Worm (Caenorhabditis elegans): ENCODE results near the gene T22G5.3.

Gene T22G5.3

ce11 chrV:13880607-13881006, at the start of gene T22G5.3:
T22G5.3 (plus strand) TSS chrV:13880907.
- TF ChIP-seq skn-1 (tag; optimal IDR thresholded peaks at IDR 0.05): no peak

- no peak for TF ChIP-seq ceh-82 (tag; optimal IDR thresholded peaks at IDR 0.05)
- TF ChIP-seq snpc-4 (tag; optimal IDR thresholded peaks at IDR 0.05): no peak
- TF ChIP-seq nhr-129 (tag; optimal IDR thresholded peaks at IDR 0.05): no peak
- no peak for TF ChIP-seq elt-1 (tag; optimal IDR thresholded peaks at IDR 0.05)
- no peak for TF ChIP-seq R02D3.7 (tag; optimal IDR thresholded peaks at IDR 0.05)
- TF ChIP-seq unc-62 (GFP tag; optimal IDR thresholded peaks at IDR 0.05): no peak
- TF ChIP-seq nhr-11 (tag; optimal IDR thresholded peaks at IDR 0.05): no peak
- no peak for TF ChIP-seq ZK546.5 (tag; optimal IDR thresholded peaks at IDR 0.05)
- TF ChIP-seq ztf-4 (tag; optimal IDR thresholded peaks at IDR 0.05): no peak
- no peak for TF ChIP-seq nhr-6 (tag; optimal IDR thresholded peaks at IDR 0.05)
- TF ChIP-seq peb-1 (tag; optimal IDR thresholded peaks at IDR 0.05): no peak
- no peak for TF ChIP-seq lin-13 (GFP tag; optimal IDR thresholded peaks at IDR 0.05)
- TF ChIP-seq Y55F3AM.14 (GFP tag; optimal IDR thresholded peaks at IDR 0.05): no peak
- no peak for TF ChIP-seq nhr-23 (tag; optimal IDR thresholded peaks at IDR 0.05)
- no peak for TF ChIP-seq sem-4 (tag; optimal IDR thresholded peaks at IDR 0.05)
- no peak for TF ChIP-seq nhr-237 (tag; optimal IDR thresholded peaks at IDR 0.05)
- TF ChIP-seq lin-11 (tag; optimal IDR thresholded peaks at IDR 0.05): no peak
- TF ChIP-seq lin-39 (tag; optimal IDR thresholded peaks at IDR 0.05): no peak
Measured at ce11 chrV:13833951-13834350, 46.8 kb upstream of the T22G5.3 start, which contains the start of gene srx-129. srx-129 (plus strand) TSS chrV:13834251.

- TF ChIP-seq nhr-25 (tag; optimal IDR thresholded peaks at IDR 0.05) (no peak), fos-1 (tag; optimal IDR thresholded peaks at IDR 0.05) (no peak)
Measured at ce11 chrV:13837173-13837572, 43.5 kb upstream of the T22G5.3 start, which contains the start of gene srx-128. srx-128 (plus strand) TSS chrV:13837473.

DNA sequence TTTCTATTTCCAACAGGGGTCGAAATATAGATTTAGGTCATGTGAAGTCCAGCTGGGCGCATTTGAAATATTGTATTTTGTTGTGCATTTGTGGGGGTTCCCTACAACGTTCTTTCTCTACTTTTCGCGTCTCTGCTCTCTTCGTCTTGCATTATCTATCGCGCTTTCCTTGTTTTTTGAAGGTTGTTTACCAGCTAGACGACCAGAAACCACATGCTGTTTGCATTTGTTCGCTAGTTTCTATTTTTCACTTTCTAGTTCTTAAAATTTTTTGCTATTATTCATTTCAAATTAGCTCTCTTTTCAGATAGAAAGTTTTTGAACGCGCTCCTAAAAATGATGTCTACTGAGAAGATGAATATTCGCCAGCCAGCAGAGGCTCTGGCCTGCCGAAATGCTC, 41.3 kb upstream of the T22G5.3 start, which contains the start of gene F55B12.10:
Gene F55B12.10 (plus strand): TSS at position 301 of the 400 bp plus-strand sequence.
- no peak for TF ChIP-seq blmp-1 (tag; optimal IDR thresholded peaks at IDR 0.05; ENCODE audit: insufficient read depth)
- no peak for TF ChIP-seq nhr-11 (tag; optimal IDR thresholded peaks at IDR 0.05)
- TF ChIP-seq ama-1 (optimal IDR thresholded peaks at IDR 0.05): no peak
- no peak for TF ChIP-seq lsy-2 (tag; optimal IDR thresholded peaks at IDR 0.05)
- TF ChIP-seq unc-39 (tag; optimal IDR thresholded peaks at IDR 0.05): no peak
- TF ChIP-seq snpc-4 (tag; optimal IDR thresholded peaks at IDR 0.05): no peak
- TF ChIP-seq mbf-1 (tag; optimal IDR thresholded peaks at IDR 0.05): no peak

DNA sequence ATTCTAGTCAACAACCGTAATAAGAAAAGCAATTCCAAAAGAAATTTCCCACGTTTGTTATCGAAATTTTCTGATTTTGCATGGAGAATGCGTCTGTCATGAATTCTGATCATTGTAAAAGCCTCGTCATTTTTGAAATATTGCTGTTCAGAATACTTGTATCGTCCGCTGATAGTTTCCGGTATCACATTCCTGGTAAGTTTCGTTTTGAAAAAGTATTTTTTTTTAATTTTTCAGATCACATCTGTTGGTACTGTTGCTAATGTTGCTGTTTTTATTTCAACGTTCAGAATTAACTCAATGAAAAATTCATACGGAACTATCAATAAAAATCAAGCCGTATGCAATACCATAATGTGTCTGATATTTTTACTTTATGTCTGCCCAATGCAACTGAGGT, 39.8 kb upstream of the T22G5.3 start, which contains the start of gene srx-17:
Gene srx-17 (plus strand): TSS at position 301 of the 400 bp plus-strand sequence.
- TF ChIP-seq R02D3.7 (tag; optimal IDR thresholded peaks at IDR 0.05): no peak
- no peak for TF ChIP-seq unc-62 (GFP tag; optimal IDR thresholded peaks at IDR 0.05)
- TF ChIP-seq sem-4 (tag; optimal IDR thresholded peaks at IDR 0.05): no peak
- no peak for TF ChIP-seq mbf-1 (tag; optimal IDR thresholded peaks at IDR 0.05)
- no peak for TF ChIP-seq dmd-4 (tag; optimal IDR thresholded peaks at IDR 0.05)
- no peak for TF ChIP-seq ztf-4 (tag; optimal IDR thresholded peaks at IDR 0.05)
- TF ChIP-seq lin-13 (GFP tag; optimal IDR thresholded peaks at IDR 0.05): no peak
- no peak for TF ChIP-seq nhr-77 (tag; optimal IDR thresholded peaks at IDR 0.05)
- no peak for TF ChIP-seq mab-5 (tag; optimal IDR thresholded peaks at IDR 0.05)
- no peak for TF ChIP-seq elt-1 (tag; optimal IDR thresholded peaks at IDR 0.05)

DNA sequence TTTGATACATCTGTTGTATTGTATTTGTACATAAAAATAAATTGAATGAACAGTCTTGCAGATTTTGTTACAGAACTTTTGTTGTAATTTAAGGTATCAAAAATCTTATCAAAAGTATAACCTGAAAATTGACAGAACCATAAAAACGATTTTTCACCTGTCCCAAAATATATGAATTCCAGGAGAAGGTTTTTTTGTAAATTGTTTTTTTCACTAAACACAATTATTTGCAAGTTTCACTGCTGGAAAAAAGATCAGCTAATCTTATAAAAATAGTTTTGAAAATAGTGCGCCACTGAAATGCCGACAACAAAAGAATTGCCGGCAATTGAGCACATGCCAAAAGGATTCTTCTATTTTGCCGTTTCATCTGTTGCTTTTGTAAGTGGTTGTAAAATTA, 37.6 kb upstream of the T22G5.3 start, which contains the start of gene srx-130:
Gene srx-130 (plus strand): TSS at position 301 of the 400 bp plus-strand sequence.
- TF ChIP-seq alr-1 (tag; optimal IDR thresholded peaks at IDR 0.05) (no peak), mab-5 (tag; optimal IDR thresholded peaks at IDR 0.05) (no peak), nhr-77 (tag; optimal IDR thresholded peaks at IDR 0.05) (no peak), nhr-237 (tag; optimal IDR thresholded peaks at IDR 0.05) (no peak), nhr-11 (tag; optimal IDR thresholded peaks at IDR 0.05) (no peak), unc-55 (GFP tag; optimal IDR thresholded peaks at IDR 0.05) (no peak), lin-11 (tag; optimal IDR thresholded peaks at IDR 0.05) (no peak), sma-3 (GFP tag; optimal IDR thresholded peaks at IDR 0.05) (no peak), blmp-1 (tag; optimal IDR thresholded peaks at IDR 0.05; ENCODE audit: insufficient read depth) (no peak), dmd-4 (tag; optimal IDR thresholded peaks at IDR 0.05) (no peak), egl-27 (tag; optimal IDR thresholded peaks at IDR 0.05) (no peak), ama-1 (optimal IDR thresholded peaks at IDR 0.05) (no peak), C34F6.9 (tag; optimal IDR thresholded peaks at IDR 0.05) (no peak), aly-2 (tag; optimal IDR thresholded peaks at IDR 0.05) (no peak), nhr-25 (tag; optimal IDR thresholded peaks at IDR 0.05) (no peak), ztf-4 (tag; optimal IDR thresholded peaks at IDR 0.05) (no peak), peb-1 (tag; optimal IDR thresholded peaks at IDR 0.05) (no peak), Y55F3AM.14 (GFP tag; optimal IDR thresholded peaks at IDR 0.05) (no peak), ztf-11 (tag; optimal IDR thresholded peaks at IDR 0.05) (no peak), ztf-1 (GFP tag; conservative IDR thresholded peaks at IDR 0.05) (no peak)
